Worm (Caenorhabditis elegans) whole organism, early embryonic: ENCODE data around the gene pals-19.

Source experiments
- B0310.2 ChIP-seq: sonication (generic microtip); optimal IDR thresholded peaks from 2 replicates; lab custom pipeline; 2016; ENCODE audit warnings: mild to moderate bottlenecking, missing genetic modification characterization, missing compliant biosample characterization
- F13C5.2 ChIP-seq: sonication (generic microtip); optimal IDR thresholded peaks from 2 replicates; lab custom pipeline; 2017; ENCODE audit warnings: mild to moderate bottlenecking, missing genetic modification characterization, inconsistent platforms, missing compliant biosample characterization
- aly-1 ChIP-seq: sonication (generic microtip); optimal IDR thresholded peaks from 2 replicates; lab custom pipeline; 2016; ENCODE audit warnings: missing genetic modification characterization, missing compliant biosample characterization
- ama-1 ChIP-seq: fragments of 150-350 bp; optimal IDR thresholded peaks from 2 replicates; lab custom pipeline; 2014
- ceh-13 ChIP-seq: fragments of 200-800 bp; sonication (Bioruptor generic); optimal IDR thresholded peaks from 2 replicates; lab custom pipeline; 2018; ENCODE audit warnings: mild to moderate bottlenecking, missing genetic modification characterization, missing compliant biosample characterization
- ceh-36 ChIP-seq: sonication (generic microtip); optimal IDR thresholded peaks from 2 replicates; lab custom pipeline; 2016; ENCODE audit warnings: missing genetic modification characterization, inconsistent platforms, missing compliant biosample characterization
- ets-7 ChIP-seq: sonication (generic microtip); optimal IDR thresholded peaks from 2 replicates; lab custom pipeline; 2016; ENCODE audit warnings: missing genotype, missing genetic modification characterization, missing compliant biosample characterization
- flt-1 ChIP-seq: fragments of 200-800 bp; sonication (Bioruptor generic); IDR thresholded peaks from 2 replicates; pipeline ENCODE4 v1.3.6; 2022; ENCODE audit warnings: missing genetic modification characterization, missing compliant biosample characterization
- hmbx-1 ChIP-seq: sonication (generic microtip); optimal IDR thresholded peaks from 2 replicates; lab custom pipeline; 2016; ENCODE audit warnings: mild to moderate bottlenecking, missing genetic modification characterization, missing compliant biosample characterization
- hmg-4 ChIP-seq: fragments of 200-800 bp; sonication (Bioruptor generic); optimal IDR thresholded peaks from 2 replicates; lab custom pipeline; 2018; ENCODE audit warnings: mild to moderate bottlenecking, missing genetic modification characterization, missing compliant biosample characterization
- hnd-1 ChIP-seq: sonication (generic microtip); optimal IDR thresholded peaks from 2 replicates; lab custom pipeline; 2016; ENCODE audit warnings: missing genetic modification characterization, missing compliant biosample characterization
- pes-1 ChIP-seq: fragments of 200-800 bp; sonication (Bioruptor generic); IDR thresholded peaks from 2 replicates; pipeline ENCODE4 v1.3.6; 2022; ENCODE audit warnings: missing genetic modification reagents, missing genetic modification characterization, missing compliant biosample characterization
- scrt-1 ChIP-seq: fragments of 200-800 bp; sonication (Bioruptor generic); IDR thresholded peaks from 2 replicates; pipeline ENCODE4 v1.3.6; 2022; ENCODE audit warnings: missing genetic modification characterization, missing compliant biosample characterization
- sea-1 ChIP-seq: fragments of 200-800 bp; sonication (Bioruptor generic); conservative IDR thresholded peaks from 2 replicates; pipeline ENCODE4 v1.3.6; 2022; ENCODE audit warnings: missing genetic modification characterization, missing compliant biosample characterization
- tbx-11 ChIP-seq: fragments of 200-800 bp; sonication (Bioruptor generic); IDR thresholded peaks from 2 replicates; pipeline ENCODE4 v1.3.6; 2022; ENCODE audit warnings: missing genetic modification characterization, missing compliant biosample characterization
- tbx-37 ChIP-seq: fragments of 200-800 bp; sonication (Bioruptor generic); conservative IDR thresholded peaks from 2 replicates; pipeline ENCODE4 v1.3.6; 2022; ENCODE audit warnings: missing genetic modification reagents, missing genetic modification characterization, missing compliant biosample characterization
- tra-4 ChIP-seq: sonication (generic microtip); optimal IDR thresholded peaks from 2 replicates; lab custom pipeline; 2017; ENCODE audit warnings: missing genetic modification characterization, missing compliant biosample characterization

Gene pals-19

ce11 chrIII:1427126-1427525 is 25.4 kb downstream of the pals-19 start, which contains the start of gene lelo-2:
Gene lelo-2 (minus strand): TSS chrIII:1427226.
- no peak for TF ChIP-seq aly-1 (tag; lab: Kevin White, UChicago)
- no peak for TF ChIP-seq tra-4 (tag; lab: Kevin White, UChicago)
- TF ChIP-seq flt-1 (GFP tag; lab: Robert Waterston, UW): no peak
- no peak for TF ChIP-seq ceh-36 (tag; lab: Kevin White, UChicago)
- TF ChIP-seq hmbx-1 (tag; lab: Kevin White, UChicago): no peak
- TF ChIP-seq scrt-1 (GFP tag; lab: Robert Waterston, UW): no peak

- TF ChIP-seq ceh-36 (tag; lab: Kevin White, UChicago) (no peak), ama-1 (lab: Kevin White, UChicago) (no peak), hmbx-1 (tag; lab: Kevin White, UChicago) (no peak), ets-7 (tag; lab: Kevin White, UChicago) (no peak), tbx-11 (no peak), aly-1 (tag; lab: Kevin White, UChicago) (no peak), F13C5.2 (tag; lab: Kevin White, UChicago) (no peak), B0310.2 (no peak)
These were observed 26.7 kb downstream of the pals-19 start for ce11 chrIII:1428448-1428847.

- TF ChIP-seq ets-7 (tag; lab: Kevin White, UChicago) (no peak), tbx-11 (no peak), ama-1 (lab: Kevin White, UChicago) (no peak), sea-1 (GFP tag; lab: Robert Waterston, UW) (no peak), ceh-36 (tag; lab: Kevin White, UChicago) (no peak), pes-1 (no peak), scrt-1 (GFP tag; lab: Robert Waterston, UW) (no peak), hnd-1 (tag; lab: Kevin White, UChicago) (no peak), hmg-4 (GFP tag; lab: Kevin White, UChicago) (no peak), aly-1 (tag; lab: Kevin White, UChicago) (no peak)
These were observed 27.5 kb downstream of the pals-19 start for ce11 chrIII:1429275-1429674.

- TF ChIP-seq ceh-36 (tag; lab: Kevin White, UChicago) (peak; percentile 45), F13C5.2 (tag; lab: Kevin White, UChicago) (no peak)
These were observed 28.2 kb downstream of the pals-19 start for ce11 chrIII:1429920-1430437.

ce11 chrIII:1436738-1437137 is 35.0 kb downstream of the pals-19 start:
- TF ChIP-seq ceh-13 (GFP tag; lab: Kevin White, UChicago) (no peak), sea-1 (GFP tag; lab: Robert Waterston, UW) (no peak), pes-1 (no peak), tbx-37 (no peak), hnd-1 (tag; lab: Kevin White, UChicago) (no peak), tra-4 (tag; lab: Kevin White, UChicago) (no peak), tbx-11 (no peak), aly-1 (tag; lab: Kevin White, UChicago) (no peak), flt-1 (GFP tag; lab: Robert Waterston, UW) (no peak), F13C5.2 (tag; lab: Kevin White, UChicago) (no peak), B0310.2 (no peak), hmg-4 (GFP tag; lab: Kevin White, UChicago) (no peak), ets-7 (tag; lab: Kevin White, UChicago) (no peak)

ce11 chrIII:1439609-1440008 is 37.9 kb downstream of the pals-19 start:
- no peak for TF ChIP-seq hmg-4 (GFP tag; lab: Kevin White, UChicago)
- peak; percentile 55 for TF ChIP-seq pes-1
- TF ChIP-seq hmbx-1 (tag; lab: Kevin White, UChicago): no peak
- no peak for TF ChIP-seq tbx-11

ce11 chrIII:1446747-1447146 is 45.0 kb downstream of the pals-19 start:
- TF ChIP-seq tbx-11: 0 out of 2 replicates have a peak, but pooled peaks have one; percentile 10
- no peak for TF ChIP-seq B0310.2
- no peak for TF ChIP-seq hmbx-1 (tag; lab: Kevin White, UChicago)
